Fruit fly (Drosophila melanogaster) whole organism, embryonic: Measurements from ENCODE around the gene brun.

Experiments used
- CG10366 ChIP-seq: fragments of 200-800 bp; sonication (Bioruptor generic); IDR thresholded peaks from 2 replicates; pipeline ENCODE4 v1.3.6; 2022; ENCODE audit warnings: missing biosample characterization, missing genetic modification characterization
- CG10979 ChIP-seq: fragments of 200-800 bp; sonication (Bioruptor generic); optimal IDR thresholded peaks from 2 replicates; lab custom pipeline; 2018; ENCODE audit warnings: missing biosample characterization, mild to moderate bottlenecking, missing genetic modification characterization, moderate library complexity
- CG11093 ChIP-seq: fragments of 200-800 bp; sonication (Bioruptor generic); IDR thresholded peaks from 3 replicates; pipeline ENCODE4 v1.3.6; 2022; ENCODE audit warnings: missing biosample characterization, missing genetic modification characterization
- CG12659 ChIP-seq: fragments of 200-800 bp; sonication (Bioruptor generic); optimal IDR thresholded peaks from 3 replicates; lab custom pipeline; 2017; ENCODE audit warnings: mild to moderate bottlenecking, missing biosample characterization, missing genetic modification reagents, missing genetic modification characterization
- CG13123 ChIP-seq: fragments of 200-800 bp; sonication (Bioruptor generic); optimal IDR thresholded peaks from 2 replicates; lab custom pipeline; 2016; ENCODE audit warnings: missing biosample characterization, missing genetic modification characterization
- CG13424 ChIP-seq: fragments of 200-800 bp; sonication (Bioruptor generic); optimal IDR thresholded peaks from 2 replicates; lab custom pipeline; 2019; ENCODE audit warnings: missing biosample characterization, mild to moderate bottlenecking, missing genetic modification characterization, moderate library complexity
- CG13775 ChIP-seq: fragments of 200-800 bp; sonication (Bioruptor generic); optimal IDR thresholded peaks from 3 replicates; lab custom pipeline; 2017; ENCODE audit warnings: missing biosample characterization, mild to moderate bottlenecking, missing genetic modification characterization
- CG13894 ChIP-seq: fragments of 200-800 bp; sonication (Bioruptor generic); optimal IDR thresholded peaks from 3 replicates; lab custom pipeline; 2018; ENCODE audit warnings: missing biosample characterization, mild to moderate bottlenecking, missing genetic modification characterization, moderate library complexity
- CG14050 ChIP-seq: fragments of 200-800 bp; sonication (Bioruptor generic); IDR thresholded peaks from 3 replicates; pipeline ENCODE4 v1.3.6; 2022; ENCODE audit warnings: missing biosample characterization, missing genetic modification characterization
- CG15073 ChIP-seq: fragments of 200-800 bp; sonication (Bioruptor generic); optimal IDR thresholded peaks from 2 replicates; lab custom pipeline; 2016; ENCODE audit warnings: missing biosample characterization, missing genetic modification characterization
- CG1529 ChIP-seq: fragments of 200-800 bp; sonication (Bioruptor generic); optimal IDR thresholded peaks from 3 replicates; lab custom pipeline; 2018; ENCODE audit warnings: missing biosample characterization, missing genetic modification characterization
- CG1603 ChIP-seq: fragments of 200-800 bp; sonication (Bioruptor generic); optimal IDR thresholded peaks from 2 replicates; lab custom pipeline; 2019; ENCODE audit warnings: missing biosample characterization, mild to moderate bottlenecking, missing genetic modification characterization, moderate library complexity
- CG16813 ChIP-seq: fragments of 200-800 bp; sonication (Bioruptor generic); IDR thresholded peaks from 3 replicates; pipeline ENCODE4 v1.3.6; 2022; ENCODE audit warnings: missing biosample characterization, missing genetic modification characterization; ENCODE audit not compliant: partially characterized antibody
- CG2120 ChIP-seq: fragments of 200-800 bp; sonication (Bioruptor generic); optimal IDR thresholded peaks from 3 replicates; lab custom pipeline; 2016; ENCODE audit warnings: missing biosample characterization, missing genetic modification characterization
- CG2199 ChIP-seq: fragments of 200-800 bp; sonication (Bioruptor generic); IDR thresholded peaks from 3 replicates; pipeline ENCODE4 v1.3.6; 2022; ENCODE audit warnings: missing biosample characterization, missing genetic modification characterization
- CG30020 ChIP-seq: fragments of 200-800 bp; optimal IDR thresholded peaks from 2 replicates; lab custom pipeline; 2019; ENCODE audit warnings: missing biosample characterization, mild to moderate bottlenecking, missing genetic modification characterization, moderate library complexity
- CG30403 ChIP-seq: fragments of 200-800 bp; sonication (Bioruptor generic); optimal IDR thresholded peaks from 3 replicates; lab custom pipeline; 2016; ENCODE audit warnings: missing biosample characterization, missing genetic modification characterization
- CG3847 ChIP-seq: fragments of 200-800 bp; sonication (Bioruptor generic); IDR thresholded peaks from 2 replicates; pipeline ENCODE4 v1.3.6; 2022; ENCODE audit warnings: missing biosample characterization, missing genetic modification characterization
- CG42726 ChIP-seq: fragments of 200-800 bp; sonication (Bioruptor generic); IDR thresholded peaks from 2 replicates; pipeline ENCODE4 v1.3.6; 2022; ENCODE audit warnings: missing biosample characterization, missing genetic modification characterization; ENCODE audit not compliant: partially characterized antibody
- CG4854 ChIP-seq: fragments of 200-800 bp; sonication (Bioruptor generic); optimal IDR thresholded peaks from 2 replicates; lab custom pipeline; 2016; ENCODE audit warnings: missing biosample characterization, missing genetic modification characterization, inconsistent platforms
- CG8924 ChIP-seq: fragments of 200-800 bp; optimal IDR thresholded peaks from 3 replicates; lab custom pipeline; 2019; ENCODE audit warnings: missing biosample characterization, mild to moderate bottlenecking, missing genetic modification characterization, moderate library complexity
- CG8944 ChIP-seq: fragments of 200-800 bp; sonication (Bioruptor generic); optimal IDR thresholded peaks from 3 replicates; lab custom pipeline; 2016; ENCODE audit warnings: missing biosample characterization, missing genetic modification characterization
- CG9727 ChIP-seq: fragments of 200-800 bp; sonication (Bioruptor generic); optimal IDR thresholded peaks from 3 replicates; lab custom pipeline; 2017; ENCODE audit warnings: missing biosample characterization, mild to moderate bottlenecking, missing genetic modification characterization
- Doc3 ChIP-seq: fragments of 200-800 bp; sonication (Bioruptor generic); IDR thresholded peaks from 3 replicates; pipeline ENCODE4 v1.3.6; 2022; ENCODE audit warnings: missing biosample characterization, missing genetic modification characterization; ENCODE audit not compliant: partially characterized antibody
- HLH3B ChIP-seq: fragments of 200-800 bp; sonication (Bioruptor generic); IDR thresholded peaks from 2 replicates; pipeline ENCODE4 v1.3.6; 2022; ENCODE audit warnings: missing biosample characterization, missing genetic modification characterization
- HLH4C ChIP-seq: fragments of 200-800 bp; sonication (Bioruptor generic); IDR thresholded peaks from 3 replicates; pipeline ENCODE4 v1.3.6; 2022; ENCODE audit warnings: missing biosample characterization, missing genetic modification characterization; ENCODE audit not compliant: partially characterized antibody
- Hr3 ChIP-seq: fragments of 200-800 bp; sonication (Bioruptor generic); optimal IDR thresholded peaks from 3 replicates; lab custom pipeline; 2016; ENCODE audit warnings: missing biosample characterization, missing genetic modification characterization
- Hsf ChIP-seq: fragments of 200-800 bp; sonication (Bioruptor generic); optimal IDR thresholded peaks from 3 replicates; lab custom pipeline; 2016; ENCODE audit warnings: missing biosample characterization, missing genetic modification characterization
- Oli ChIP-seq: fragments of 200-800 bp; sonication (Bioruptor generic); optimal IDR thresholded peaks from 2 replicates; lab custom pipeline; 2018; ENCODE audit warnings: missing biosample characterization, mild to moderate bottlenecking, missing genetic modification characterization, moderate library complexity
- Xrp1 ChIP-seq: fragments of 200-800 bp; sonication (Bioruptor generic); IDR thresholded peaks from 2 replicates; pipeline ENCODE4 v1.3.6; 2022; ENCODE audit warnings: missing biosample characterization, missing genetic modification characterization
- amos ChIP-seq: fragments of 200-800 bp; sonication (Bioruptor generic); IDR thresholded peaks from 2 replicates; pipeline ENCODE4 v1.3.6; 2022; ENCODE audit warnings: missing biosample characterization, missing genetic modification characterization; ENCODE audit not compliant: partially characterized antibody
- cato ChIP-seq: fragments of 200-800 bp; sonication (Bioruptor generic); optimal IDR thresholded peaks from 2 replicates; lab custom pipeline; 2016; ENCODE audit warnings: missing biosample characterization, missing genetic modification characterization, borderline replicate concordance
- caup ChIP-seq: fragments of 200-800 bp; sonication (Bioruptor generic); optimal IDR thresholded peaks from 3 replicates; lab custom pipeline; 2017; ENCODE audit warnings: missing biosample characterization, mild to moderate bottlenecking, missing genetic modification characterization, moderate library complexity; ENCODE audit not compliant: severe bottlenecking
- corto ChIP-seq: fragments of 200-800 bp; sonication (Bioruptor generic); optimal IDR thresholded peaks from 2 replicates; lab custom pipeline; 2016; ENCODE audit warnings: missing biosample characterization, mild to moderate bottlenecking, missing genetic modification characterization, moderate library complexity
- crol ChIP-seq: fragments of 200-800 bp; sonication (Bioruptor generic); IDR thresholded peaks from 2 replicates; pipeline ENCODE4 v1.3.6; 2022; ENCODE audit warnings: missing biosample characterization, missing genetic modification characterization
- fd3F ChIP-seq: fragments of 200-800 bp; sonication (Bioruptor generic); optimal IDR thresholded peaks from 2 replicates; lab custom pipeline; 2018; ENCODE audit warnings: missing biosample characterization, mild to moderate bottlenecking, missing genetic modification characterization, moderate library complexity
- oc ChIP-seq: fragments of 200-800 bp; sonication (Bioruptor generic); optimal IDR thresholded peaks from 2 replicates; lab custom pipeline; 2018; ENCODE audit warnings: missing biosample characterization, mild to moderate bottlenecking, missing genetic modification characterization, moderate library complexity
- onecut ChIP-seq: fragments of 200-800 bp; sonication (Bioruptor generic); IDR thresholded peaks from 2 replicates; pipeline ENCODE4 v1.3.6; 2022; ENCODE audit warnings: missing biosample characterization, missing genetic modification characterization
- org-1 ChIP-seq: fragments of 200-800 bp; sonication (Bioruptor generic); optimal IDR thresholded peaks from 2 replicates; lab custom pipeline; 2017; ENCODE audit warnings: missing biosample characterization, missing genetic modification characterization
- otp ChIP-seq: fragments of 200-800 bp; sonication (Bioruptor generic); IDR thresholded peaks from 3 replicates; pipeline ENCODE4, ENCODE4 v1.3.6; 2022; ENCODE audit warnings: missing biosample characterization, missing genetic modification characterization
- pan ChIP-seq, 4 experiments: fragments of >200 bp in 3 of 4; fragments of 200-800 bp in 1 of 4; sonication (Bioruptor generic) in 1 of 4; optimal IDR thresholded peaks in 3 of 4; IDR thresholded peaks in 1 of 4; 2 replicates each; pipeline versions ENCODE4 v1.3.6 to Lab custom; 2017 to 2022; ENCODE audit warnings: missing biosample characterization in 2 of 4, missing genetic modification characterization in 2 of 4, mixed read lengths in 1 of 4
- pfk ChIP-seq: fragments of 200-800 bp; sonication (Bioruptor generic); optimal IDR thresholded peaks from 2 replicates; lab custom pipeline; 2018; ENCODE audit warnings: missing biosample characterization, mild to moderate bottlenecking, missing genetic modification characterization, moderate library complexity
- sens ChIP-seq: fragments of 200-800 bp; sonication (Bioruptor generic); peaks from one replicate; lab custom pipeline; 2016; ENCODE audit warnings: missing biosample characterization, missing genetic modification characterization
- seq ChIP-seq: fragments of 200-800 bp; sonication (Bioruptor generic); IDR thresholded peaks from 2 replicates; pipeline ENCODE4 v1.3.6; 2022; ENCODE audit warnings: missing biosample characterization, missing genetic modification characterization
- sna ChIP-seq: fragments of 200-800 bp; sonication (Bioruptor generic); IDR thresholded peaks from 2 replicates; pipeline ENCODE4 v1.3.6; 2022; ENCODE audit warnings: missing biosample characterization, missing genetic modification characterization; ENCODE audit not compliant: partially characterized antibody
- ssp ChIP-seq: fragments of 200-800 bp; sonication (Bioruptor generic); IDR thresholded peaks from 2 replicates; pipeline ENCODE4 v1.3.6; 2022; ENCODE audit warnings: missing biosample characterization, missing genetic modification characterization
- tgo ChIP-seq: fragments of 200-800 bp; sonication (Bioruptor generic); IDR thresholded peaks from 3 replicates; pipeline ENCODE4 v1.3.6; 2022; ENCODE audit warnings: missing biosample characterization, missing genetic modification characterization
- tin ChIP-seq: fragments of 200-800 bp; sonication (Bioruptor generic); optimal IDR thresholded peaks from 3 replicates; lab custom pipeline; 2016; ENCODE audit warnings: missing biosample characterization, missing genetic modification characterization
- trem ChIP-seq: fragments of 200-800 bp; optimal IDR thresholded peaks from 3 replicates; lab custom pipeline; 2019; ENCODE audit warnings: missing biosample characterization, mild to moderate bottlenecking, missing genetic modification characterization, moderate library complexity
- zf30C ChIP-seq: fragments of 200-800 bp; sonication (Bioruptor generic); optimal IDR thresholded peaks from 3 replicates; lab custom pipeline; 2018; ENCODE audit warnings: missing biosample characterization, mild to moderate bottlenecking, missing genetic modification characterization

The brun gene

dm6 chr2L:20675875-20676274 is 19.9 kb upstream of the brun start, which contains the start of the genes CG31678 and IKKepsilon (continued):
- TF ChIP-seq Xrp1 (GFP tag; lab: Robert Waterston, UW) (peak; percentile 42; the same call in 1 of the 2 replicates), CG4854 (GFP tag; lab: Kevin White, UChicago) (no peak), pfk (GFP tag; lab: Kevin White, UChicago) (no peak), trem (peak; percentile 71), CG42726 (GFP tag; lab: Robert Waterston, UW) (peak; percentile 84), org-1 (GFP tag; lab: Kevin White, UChicago) (no peak), CG13424 (tag; lab: Kevin White, UChicago) (peak; percentile 33), zf30C (GFP tag; lab: Kevin White, UChicago) (no peak), CG1529 (GFP tag; lab: Kevin White, UChicago) (no peak), caup (GFP tag; lab: Kevin White, UChicago) (no peak), corto (no peak), sens (GFP tag; lab: Kevin White, UChicago) (peak; percentile 30), CG8924 (tag; lab: Kevin White, UChicago) (peak; percentile 39), cato (GFP tag; lab: Kevin White, UChicago) (no peak), Doc3 (GFP tag; lab: Robert Waterston, UW) (peak; percentile 74), CG2120 (GFP tag; lab: Kevin White, UChicago) (peak; percentile 60), CG8944 (GFP tag; lab: Kevin White, UChicago) (no peak), CG16813 (GFP tag; lab: Robert Waterston, UW) (peak; percentile 92), Oli (tag; lab: Kevin White, UChicago) (no peak), CG30020 (tag; lab: Kevin White, UChicago) (peak; percentile 51), Hr3 (GFP tag; lab: Kevin White, UChicago) (peak; percentile 34), sna (GFP tag; lab: Robert Waterston, UW) (peak; percentile 90), tgo (GFP tag; lab: Robert Waterston, UW) (no peak), CG13894 (tag; lab: Kevin White, UChicago) (no peak), CG14050 (peak; percentile 28; the same call in 1 of the 3 replicates), CG10979 (tag; lab: Kevin White, UChicago) (peak; percentile 23), ssp (GFP tag; lab: Robert Waterston, UW) (peak; percentile 27; the same call in 1 of the 2 replicates), CG3847 (GFP tag; lab: Robert Waterston, UW) (peak; percentile 39; the same call in 1 of the 2 replicates), pan (optimal IDR thresholded peaks at IDR 0.05; lab: Kevin White, UChicago) (no peak), pan (GFP tag; optimal IDR thresholded peaks at IDR 0.05 in 1 of 2, IDR thresholded peaks at IDR 0.05 in 1 of 2) (peak in 1 of 2 experiments; percentile 64), Hsf (GFP tag; lab: Kevin White, UChicago) (peak; percentile 3), seq (no peak), CG15073 (no peak), oc (no peak), otp (no peak), CG9727 (GFP tag; lab: Kevin White, UChicago) (peak; percentile 38), HLH4C (GFP tag; lab: Robert Waterston, UW) (peak; percentile 98), CG13123 (GFP tag; lab: Kevin White, UChicago) (no peak), amos (GFP tag; lab: Robert Waterston, UW) (peak; percentile 91), CG30403 (GFP tag; lab: Kevin White, UChicago) (peak; percentile 51), CG11093 (no peak), HLH3B (GFP tag; lab: Robert Waterston, UW) (no peak), onecut (GFP tag; lab: Robert Waterston, UW) (no peak), CG1603 (tag; lab: Kevin White, UChicago) (peak; percentile 64), fd3F (peak; percentile 15), CG10366 (peak; percentile 17; the same call in 1 of the 2 replicates), crol (no peak), CG13775 (peak; percentile 6), CG12659 (peak; percentile 69), tin (GFP tag; lab: Kevin White, UChicago) (peak; percentile 9), CG2199 (GFP tag; lab: Robert Waterston, UW) (0 out of 3 replicates have a peak, but pooled peaks have one; percentile 54)
